Fruit fly (Drosophila melanogaster) whole organism, embryonic: Measurements from ENCODE around the gene CG10064.

Source experiments
- B-H1 ChIP-seq: fragments of 200-800 bp; sonication (Bioruptor generic); IDR thresholded peaks from 3 replicates; pipeline ENCODE4 v1.3.6; 2022; ENCODE audit warnings: missing biosample characterization, missing genetic modification characterization
- Blimp-1 ChIP-seq: fragments of 200-800 bp; sonication (Bioruptor generic); optimal IDR thresholded peaks from 3 replicates; lab custom pipeline; 2018; ENCODE audit warnings: missing biosample characterization, missing genetic modification characterization, mild to moderate bottlenecking, moderate library complexity, missing genetic modification reagents
- BtbVII ChIP-seq: fragments of 200-800 bp; sonication (Bioruptor generic); optimal IDR thresholded peaks from 3 replicates; lab custom pipeline; 2017; ENCODE audit warnings: missing biosample characterization, mild to moderate bottlenecking, missing genetic modification characterization
- CG10267 ChIP-seq: fragments of 200-800 bp; sonication (Bioruptor generic); optimal IDR thresholded peaks from 2 replicates; lab custom pipeline; 2018; ENCODE audit warnings: missing biosample characterization, mild to moderate bottlenecking, missing genetic modification characterization, moderate library complexity
- CG10321 ChIP-seq: fragments of 200-800 bp; sonication (Bioruptor generic); IDR thresholded peaks from 2 replicates; pipeline ENCODE4 v1.3.6; 2022; ENCODE audit warnings: missing biosample characterization, missing genetic modification characterization
- CG10431 ChIP-seq: fragments of 200-800 bp; sonication (Bioruptor generic); optimal IDR thresholded peaks from 3 replicates; lab custom pipeline; 2018; ENCODE audit warnings: missing biosample characterization, mild to moderate bottlenecking, missing genetic modification characterization
- CG10543 ChIP-seq: fragments of 200-800 bp; sonication (Bioruptor generic); optimal IDR thresholded peaks from 3 replicates; lab custom pipeline; 2017; ENCODE audit warnings: missing biosample characterization, mild to moderate bottlenecking, missing genetic modification characterization, moderate library complexity
- CG11504 ChIP-seq: fragments of 200-800 bp; sonication (Bioruptor generic); optimal IDR thresholded peaks from 3 replicates; lab custom pipeline; 2019; ENCODE audit warnings: missing biosample characterization, mild to moderate bottlenecking, missing genetic modification characterization, moderate library complexity
- CG11695 ChIP-seq: fragments of 200-800 bp; sonication (Bioruptor generic); IDR thresholded peaks from 3 replicates; pipeline ENCODE4 v1.3.6; 2022; ENCODE audit warnings: missing biosample characterization, missing genetic modification characterization
- CG1233 ChIP-seq: fragments of 200-800 bp; sonication (Bioruptor generic); optimal IDR thresholded peaks from 4 replicates; lab custom pipeline; 2018; ENCODE audit warnings: missing biosample characterization, mild to moderate bottlenecking, missing genetic modification characterization
- CG13775 ChIP-seq: fragments of 200-800 bp; sonication (Bioruptor generic); optimal IDR thresholded peaks from 3 replicates; lab custom pipeline; 2017; ENCODE audit warnings: missing biosample characterization, mild to moderate bottlenecking, missing genetic modification characterization
- CG14014 ChIP-seq: fragments of 200-800 bp; sonication (Bioruptor generic); IDR thresholded peaks from 2 replicates; pipeline ENCODE4 v1.3.6; 2022; ENCODE audit warnings: missing biosample characterization, missing genetic modification characterization
- CG15073 ChIP-seq: fragments of 200-800 bp; sonication (Bioruptor generic); optimal IDR thresholded peaks from 2 replicates; lab custom pipeline; 2016; ENCODE audit warnings: missing biosample characterization, missing genetic modification characterization
- CG16779 ChIP-seq: fragments of 200-800 bp; sonication (Bioruptor generic); IDR thresholded peaks from 2 replicates; pipeline ENCODE4 v1.3.6; 2022; ENCODE audit warnings: missing biosample characterization, missing genetic modification characterization
- CG16863 ChIP-seq: fragments of 200-800 bp; sonication (Bioruptor generic); optimal IDR thresholded peaks from 3 replicates; lab custom pipeline; 2016; ENCODE audit warnings: missing biosample characterization, missing genetic modification characterization
- CG17385 ChIP-seq: fragments of 200-800 bp; sonication (Bioruptor generic); optimal IDR thresholded peaks from 3 replicates; lab custom pipeline; 2018; ENCODE audit warnings: missing biosample characterization, mild to moderate bottlenecking, missing genetic modification characterization
- CG2116 ChIP-seq: fragments of 200-800 bp; sonication (Bioruptor generic); optimal IDR thresholded peaks from 3 replicates; lab custom pipeline; 2018; ENCODE audit warnings: missing biosample characterization, mild to moderate bottlenecking, missing genetic modification characterization
- CG2199 ChIP-seq: fragments of 200-800 bp; sonication (Bioruptor generic); IDR thresholded peaks from 3 replicates; pipeline ENCODE4 v1.3.6; 2022; ENCODE audit warnings: missing biosample characterization, missing genetic modification characterization
- CG34422 ChIP-seq: fragments of 200-800 bp; sonication (Bioruptor generic); IDR thresholded peaks from 3 replicates; pipeline ENCODE4 v1.3.6; 2022; ENCODE audit warnings: missing biosample characterization, missing genetic modification characterization
- CG4404 ChIP-seq: fragments of 200-800 bp; sonication (Bioruptor generic); IDR thresholded peaks from 2 replicates; pipeline ENCODE4 v1.3.6; 2022; ENCODE audit warnings: missing biosample characterization, missing genetic modification characterization
- CG4854 ChIP-seq: fragments of 200-800 bp; sonication (Bioruptor generic); optimal IDR thresholded peaks from 2 replicates; lab custom pipeline; 2016; ENCODE audit warnings: missing biosample characterization, missing genetic modification characterization, inconsistent platforms
- CG5245 ChIP-seq: fragments of 200-800 bp; sonication (Bioruptor generic); optimal IDR thresholded peaks from 3 replicates; lab custom pipeline; 2016; ENCODE audit warnings: missing biosample characterization, missing genetic modification characterization
- CG6791 ChIP-seq: fragments of 200-800 bp; sonication (Bioruptor generic); IDR thresholded peaks from 3 replicates; pipeline ENCODE4 v1.3.6; 2022; ENCODE audit warnings: missing biosample characterization, missing genetic modification characterization; ENCODE audit not compliant: partially characterized antibody
- CG8281 ChIP-seq: fragments of 200-800 bp; sonication (Bioruptor generic); optimal IDR thresholded peaks from 2 replicates; lab custom pipeline; 2018; ENCODE audit warnings: missing biosample characterization, mild to moderate bottlenecking, missing genetic modification characterization, moderate library complexity
- CG8478 ChIP-seq: fragments of >200 bp; optimal IDR thresholded peaks from 2 replicates; lab custom pipeline; 2018
- Dp ChIP-seq: fragments of 200-800 bp; sonication (Bioruptor generic); optimal IDR thresholded peaks from 2 replicates; lab custom pipeline; 2018; ENCODE audit warnings: missing biosample characterization, mild to moderate bottlenecking, missing genetic modification characterization, moderate library complexity
- E2f2 ChIP-seq: fragments of 200-800 bp; sonication (Bioruptor generic); IDR thresholded peaks from 2 replicates; pipeline ENCODE4 v1.3.6; 2022; ENCODE audit warnings: missing biosample characterization, missing genetic modification characterization
- Fer3 ChIP-seq: fragments of 200-800 bp; sonication (Bioruptor generic); optimal IDR thresholded peaks from 2 replicates; lab custom pipeline; 2018; ENCODE audit warnings: missing biosample characterization, mild to moderate bottlenecking, missing genetic modification characterization, moderate library complexity
- HmgD ChIP-seq: fragments of 200-800 bp; sonication (Bioruptor generic); optimal IDR thresholded peaks from 3 replicates; lab custom pipeline; 2016; ENCODE audit warnings: missing biosample characterization, missing genetic modification characterization
- Max ChIP-seq: fragments of 200-800 bp; sonication (Bioruptor generic); optimal IDR thresholded peaks from 2 replicates; lab custom pipeline; 2016; ENCODE audit warnings: missing biosample characterization, mild to moderate bottlenecking, missing genetic modification characterization
- Mrtf ChIP-seq: fragments of 200-800 bp; sonication (Bioruptor generic); IDR thresholded peaks from 3 replicates; pipeline ENCODE4 v1.3.6; 2022; ENCODE audit warnings: missing biosample characterization, missing genetic modification characterization
- Optix ChIP-seq: fragments of 200-800 bp; sonication (Bioruptor generic); IDR thresholded peaks from 3 replicates; pipeline ENCODE4 v1.3.6; 2022; ENCODE audit warnings: missing biosample characterization, missing genetic modification characterization
- Pdp1 ChIP-seq, 2 experiments: fragments of 200-800 bp; sonication (Bioruptor generic); optimal IDR thresholded peaks; 3 replicates each; lab custom pipeline; 2016; ENCODE audit warnings: missing biosample characterization in 2 of 2, missing genetic modification characterization in 2 of 2, mild to moderate bottlenecking in 1 of 2, moderate library complexity in 1 of 2
- Ptx1 ChIP-seq: fragments of 200-800 bp; sonication (Bioruptor generic); IDR thresholded peaks from 2 replicates; pipeline ENCODE4 v1.3.6; 2022; ENCODE audit warnings: missing biosample characterization, missing genetic modification characterization
- Rfx ChIP-seq: fragments of 200-800 bp; sonication (Bioruptor generic); IDR thresholded peaks from 2 replicates; pipeline ENCODE4 v1.3.6; 2022; ENCODE audit warnings: missing biosample characterization, missing genetic modification characterization
- Sry-δ ChIP-seq: fragments of 200-800 bp; sonication (Bioruptor generic); optimal IDR thresholded peaks from 2 replicates; lab custom pipeline; 2016; ENCODE audit warnings: missing biosample characterization, missing genetic modification characterization
- TFAM ChIP-seq: fragments of 200-800 bp; sonication (Bioruptor generic); optimal IDR thresholded peaks from 2 replicates; lab custom pipeline; 2017; ENCODE audit warnings: missing biosample characterization, missing genetic modification characterization, inconsistent platforms
- chinmo ChIP-seq: fragments of 200-800 bp; sonication (Bioruptor generic); IDR thresholded peaks from 4 replicates; pipeline ENCODE4 v1.3.6; 2022; ENCODE audit warnings: missing biosample characterization, missing genetic modification characterization; ENCODE audit not compliant: partially characterized antibody
- ems ChIP-seq: fragments of 200-800 bp; sonication (Bioruptor generic); optimal IDR thresholded peaks from 3 replicates; lab custom pipeline; 2016; ENCODE audit warnings: missing biosample characterization, missing genetic modification characterization
- fru ChIP-seq: fragments of >200 bp; optimal IDR thresholded peaks from 2 replicates; lab custom pipeline; 2017
- gem ChIP-seq: fragments of 200-800 bp; sonication (Bioruptor generic); optimal IDR thresholded peaks from 2 replicates; lab custom pipeline; 2019; ENCODE audit warnings: missing biosample characterization, mild to moderate bottlenecking, missing genetic modification characterization, moderate library complexity
- kah ChIP-seq: fragments of 200-800 bp; sonication (Bioruptor generic); optimal IDR thresholded peaks from 2 replicates; lab custom pipeline; 2018; ENCODE audit warnings: missing biosample characterization, mild to moderate bottlenecking, missing genetic modification characterization
- klu ChIP-seq: fragments of 200-800 bp; sonication (Bioruptor generic); IDR thresholded peaks from 2 replicates; pipeline ENCODE4 v1.3.6; 2022; ENCODE audit warnings: missing biosample characterization, missing genetic modification characterization
- lbe ChIP-seq: fragments of 200-800 bp; sonication (Bioruptor generic); optimal IDR thresholded peaks from 2 replicates; lab custom pipeline; 2016; ENCODE audit warnings: missing biosample characterization, mild to moderate bottlenecking, missing genetic modification characterization
- lilli ChIP-seq: fragments of 200-800 bp; sonication (Bioruptor generic); optimal IDR thresholded peaks from 3 replicates; lab custom pipeline; 2016; ENCODE audit warnings: missing biosample characterization, missing genetic modification characterization
- nerfin-1 ChIP-seq: fragments of 200-800 bp; sonication (Bioruptor generic); optimal IDR thresholded peaks from 3 replicates; lab custom pipeline; 2019; ENCODE audit warnings: missing biosample characterization, mild to moderate bottlenecking, missing genetic modification characterization, moderate library complexity
- otp ChIP-seq: fragments of 200-800 bp; sonication (Bioruptor generic); IDR thresholded peaks from 3 replicates; pipeline ENCODE4, ENCODE4 v1.3.6; 2022; ENCODE audit warnings: missing biosample characterization, missing genetic modification characterization
- pho ChIP-seq: fragments of 200-800 bp; sonication (Bioruptor generic); optimal IDR thresholded peaks from 2 replicates; lab custom pipeline; 2016; ENCODE audit warnings: missing biosample characterization, missing genetic modification characterization
- pros ChIP-seq: fragments of 200-800 bp; sonication (Bioruptor generic); optimal IDR thresholded peaks from 3 replicates; lab custom pipeline; 2019; ENCODE audit warnings: missing biosample characterization, mild to moderate bottlenecking, missing genetic modification characterization, moderate library complexity
- slou ChIP-seq: fragments of 200-800 bp; sonication (Bioruptor generic); optimal IDR thresholded peaks from 3 replicates; lab custom pipeline; 2016; ENCODE audit warnings: missing biosample characterization, missing genetic modification characterization
- tap ChIP-seq: fragments of 200-800 bp; optimal IDR thresholded peaks from 3 replicates; lab custom pipeline; 2019; ENCODE audit warnings: missing biosample characterization, mild to moderate bottlenecking, missing genetic modification characterization, moderate library complexity

CG10064 gene

dm6 chr3L:7008351-7008750 is 40.7 kb upstream of the CG10064 start (continued):
- TF ChIP-seq Optix (GFP tag; lab: Robert Waterston, UW), result no peak
- peak; percentile 40 for TF ChIP-seq ems (GFP tag; lab: Kevin White, UChicago)
- TF ChIP-seq lilli (GFP tag; lab: Kevin White, UChicago), result peak; percentile 59
- TF ChIP-seq CG10431 (GFP tag; lab: Kevin White, UChicago), result peak; percentile 81
- TF ChIP-seq CG8478 (lab: Kevin White, UChicago), result no peak
- no peak for TF ChIP-seq CG16779 (GFP tag; lab: Robert Waterston, UW)
- TF ChIP-seq chinmo (GFP tag; lab: Robert Waterston, UW), result no peak
- peak; percentile 51 for TF ChIP-seq CG16863 (GFP tag; lab: Kevin White, UChicago)
- peak; percentile 72 for TF ChIP-seq CG14014 (GFP tag; lab: Robert Waterston, UW)
- TF ChIP-seq pros (GFP tag; lab: Kevin White, UChicago), result peak; percentile 16
- TF ChIP-seq lbe, result no peak
- TF ChIP-seq HmgD (GFP tag; lab: Kevin White, UChicago), result no peak
- peak; percentile 83 for TF ChIP-seq tap (tag; lab: Kevin White, UChicago)
- TF ChIP-seq Blimp-1 (GFP tag; lab: Kevin White, UChicago), result peak; percentile 93
- peak; percentile 86 for TF ChIP-seq CG17385 (GFP tag; lab: Kevin White, UChicago)
- peak; percentile 94 for TF ChIP-seq CG11504
- TF ChIP-seq pho (GFP tag; lab: Kevin White, UChicago), result peak; percentile 12
- no peak for TF ChIP-seq Dp (GFP tag; lab: Kevin White, UChicago)
- peak; percentile 50; the same call in 2 of the 3 replicates for TF ChIP-seq B-H1 (GFP tag; lab: Robert Waterston, UW)
- peak; percentile 87 for TF ChIP-seq BtbVII (GFP tag; lab: Kevin White, UChicago)
- TF ChIP-seq Fer3 (tag; lab: Kevin White, UChicago), result peak; percentile 83
- TF ChIP-seq Rfx (GFP tag; lab: Robert Waterston, UW), result peak; percentile 63
- peak; percentile 43 to 53 for TF ChIP-seq Pdp1 (GFP tag; optimal IDR thresholded peaks at IDR 0.05; lab: Kevin White, UChicago)
- TF ChIP-seq TFAM (GFP tag; lab: Kevin White, UChicago), result peak; percentile 1
- peak; percentile 78 for TF ChIP-seq CG1233 (GFP tag; lab: Kevin White, UChicago)
- TF ChIP-seq CG8281, result peak; percentile 73
- no peak for TF ChIP-seq CG2199 (GFP tag; lab: Robert Waterston, UW)
- no peak for TF ChIP-seq CG10321 (GFP tag; lab: Robert Waterston, UW)
- peak; percentile 82; the same call in 1 of the 3 replicates for TF ChIP-seq CG11695 (GFP tag; lab: Robert Waterston, UW)
- TF ChIP-seq slou (GFP tag; lab: Kevin White, UChicago), result peak; percentile 52
- peak; percentile 43 for TF ChIP-seq CG2116 (GFP tag; lab: Kevin White, UChicago)
- peak; percentile 58 for TF ChIP-seq Max (GFP tag; lab: Kevin White, UChicago)
- TF ChIP-seq CG10267 (tag; lab: Kevin White, UChicago), result peak; percentile 85
- TF ChIP-seq gem (tag; lab: Kevin White, UChicago), result peak; percentile 93
- TF ChIP-seq CG15073, result peak; percentile 19
- TF ChIP-seq nerfin-1 (tag; lab: Kevin White, UChicago), result peak; percentile 93
- TF ChIP-seq CG13775, result peak; percentile 48
- TF ChIP-seq fru, result no peak
- TF ChIP-seq Mrtf (GFP tag; lab: Robert Waterston, UW), result no peak; the same call in 2 of the 3 replicates
- peak; percentile 77 for TF ChIP-seq Ptx1
- peak; percentile 59 for TF ChIP-seq CG5245 (GFP tag; lab: Kevin White, UChicago)
- no peak for TF ChIP-seq otp (GFP tag; lab: Robert Waterston, UW)
- TF ChIP-seq CG4854 (GFP tag; lab: Kevin White, UChicago), result peak; percentile 21
- TF ChIP-seq kah, result peak; percentile 81
- TF ChIP-seq CG10543, result peak; percentile 78
- peak; percentile 70; the same call in 2 of the 3 replicates for TF ChIP-seq CG34422 (GFP tag; lab: Robert Waterston, UW)
- TF ChIP-seq CG4404, result no peak
- peak; percentile 55; the same call in 1 of the 2 replicates for TF ChIP-seq E2f2 (GFP tag; lab: Robert Waterston, UW)
- TF ChIP-seq klu (GFP tag; lab: Robert Waterston, UW), result peak; percentile 71; the same call in 1 of the 2 replicates
- no peak for TF ChIP-seq CG6791 (GFP tag; lab: Robert Waterston, UW)
- TF ChIP-seq Sry-δ (GFP tag; lab: Kevin White, UChicago), result peak; percentile 17
